Fruit fly (Drosophila melanogaster) whole organism, embryonic: ENCODE data around the gene SelG.
A peak's percentile ranks its signal among the peaks of the same experiment; 100 is the strongest.

Experiments
- ATbp ChIP-seq: fragments of 200-800 bp; sonication (Bioruptor generic); optimal IDR thresholded peaks from 2 replicates; lab custom pipeline; 2017; ENCODE audit warnings: missing biosample characterization, mild to moderate bottlenecking, missing genetic modification characterization, missing genetic modification reagents
- Abd-B ChIP-seq: fragments of 200-800 bp; sonication (Bioruptor generic); optimal IDR thresholded peaks from 2 replicates; lab custom pipeline; 2018; ENCODE audit warnings: missing biosample characterization, mild to moderate bottlenecking, missing genetic modification characterization, moderate library complexity
- Antp ChIP-seq: fragments of 200-800 bp; sonication (Bioruptor generic); optimal IDR thresholded peaks from 3 replicates; lab custom pipeline; 2016; ENCODE audit warnings: missing biosample characterization, missing genetic modification characterization
- CG1024 ChIP-seq: fragments of 200-800 bp; sonication (Bioruptor generic); IDR thresholded peaks from 2 replicates; pipeline ENCODE4 v1.3.6; 2022; ENCODE audit warnings: missing biosample characterization, missing genetic modification characterization
- CG11696 ChIP-seq: fragments of 200-800 bp; sonication (Bioruptor generic); IDR thresholded peaks from 2 replicates; pipeline ENCODE4 v1.3.6; 2022; ENCODE audit warnings: missing biosample characterization, missing genetic modification characterization
- CG12071 ChIP-seq: fragments of 200-800 bp; sonication (Bioruptor generic); optimal IDR thresholded peaks from 3 replicates; lab custom pipeline; 2018; ENCODE audit warnings: missing biosample characterization, mild to moderate bottlenecking, missing genetic modification characterization
- CG14014 ChIP-seq: fragments of 200-800 bp; sonication (Bioruptor generic); IDR thresholded peaks from 2 replicates; pipeline ENCODE4 v1.3.6; 2022; ENCODE audit warnings: missing biosample characterization, missing genetic modification characterization
- CG15514 ChIP-seq: fragments of 200-800 bp; sonication (Bioruptor generic); optimal IDR thresholded peaks from 3 replicates; lab custom pipeline; 2017; ENCODE audit warnings: missing biosample characterization, missing genetic modification characterization, mild to moderate bottlenecking, moderate library complexity, missing genetic modification reagents
- CG17328 ChIP-seq: fragments of 200-800 bp; sonication (Bioruptor generic); IDR thresholded peaks from 2 replicates; pipeline ENCODE4 v1.3.6; 2022; ENCODE audit warnings: missing biosample characterization, missing genetic modification characterization
- CG17802 ChIP-seq: fragments of 200-800 bp; sonication (Bioruptor generic); optimal IDR thresholded peaks from 2 replicates; lab custom pipeline; 2018; ENCODE audit warnings: missing biosample characterization, mild to moderate bottlenecking, missing genetic modification characterization, moderate library complexity
- CG1792 ChIP-seq: fragments of 200-800 bp; sonication (Bioruptor generic); optimal IDR thresholded peaks from 2 replicates; lab custom pipeline; 2016; ENCODE audit warnings: missing biosample characterization, missing genetic modification characterization
- CG18476 ChIP-seq: fragments of 200-800 bp; sonication (Bioruptor generic); optimal IDR thresholded peaks from 2 replicates; lab custom pipeline; 2016; ENCODE audit warnings: missing biosample characterization, mild to moderate bottlenecking, missing genetic modification characterization
- CG2889 ChIP-seq: fragments of 200-800 bp; sonication (Bioruptor generic); IDR thresholded peaks from 3 replicates; pipeline ENCODE4 v1.3.6; 2022; ENCODE audit warnings: missing biosample characterization, missing genetic modification characterization
- CG30020 ChIP-seq: fragments of 200-800 bp; optimal IDR thresholded peaks from 2 replicates; lab custom pipeline; 2019; ENCODE audit warnings: missing biosample characterization, mild to moderate bottlenecking, missing genetic modification characterization, moderate library complexity
- CG3065 ChIP-seq: fragments of 200-800 bp; sonication (Bioruptor generic); optimal IDR thresholded peaks from 2 replicates; lab custom pipeline; 2016; ENCODE audit warnings: missing biosample characterization, missing genetic modification characterization
- CG31388 ChIP-seq: fragments of 200-800 bp; sonication (Bioruptor generic); optimal IDR thresholded peaks from 2 replicates; lab custom pipeline; 2016; ENCODE audit warnings: missing biosample characterization, missing genetic modification characterization
- CG31441 ChIP-seq: fragments of 200-800 bp; sonication (Bioruptor generic); IDR thresholded peaks from 2 replicates; pipeline ENCODE4 v1.3.6; 2022; ENCODE audit warnings: missing biosample characterization, missing genetic modification characterization
- CG4282 ChIP-seq: fragments of 200-800 bp; sonication (Bioruptor generic); optimal IDR thresholded peaks from 2 replicates; lab custom pipeline; 2016; ENCODE audit warnings: missing biosample characterization, missing genetic modification characterization
- CG4360 ChIP-seq: fragments of 200-800 bp; sonication (Bioruptor generic); IDR thresholded peaks from 2 replicates; pipeline ENCODE4 v1.3.6; 2022; ENCODE audit warnings: missing biosample characterization, missing genetic modification characterization
- CG5180 ChIP-seq: fragments of 200-800 bp; sonication (Bioruptor generic); optimal IDR thresholded peaks from 3 replicates; lab custom pipeline; 2017; ENCODE audit warnings: missing biosample characterization, missing genetic modification characterization, mild to moderate bottlenecking, moderate library complexity, missing genetic modification reagents
- CG6175 ChIP-seq: fragments of 200-800 bp; sonication (Bioruptor generic); IDR thresholded peaks from 3 replicates; pipeline ENCODE4 v1.3.6; 2022; ENCODE audit warnings: missing biosample characterization, missing genetic modification characterization
- CG6791 ChIP-seq: fragments of 200-800 bp; sonication (Bioruptor generic); IDR thresholded peaks from 3 replicates; pipeline ENCODE4 v1.3.6; 2022; ENCODE audit warnings: missing biosample characterization, missing genetic modification characterization; ENCODE audit not compliant: partially characterized antibody
- CHES-1-like ChIP-seq: fragments of 200-800 bp; sonication (Bioruptor generic); optimal IDR thresholded peaks from 2 replicates; lab custom pipeline; 2016; ENCODE audit warnings: missing biosample characterization, missing genetic modification characterization
- H15 ChIP-seq: fragments of 200-800 bp; sonication (Bioruptor generic); IDR thresholded peaks from 3 replicates; pipeline ENCODE4 v1.3.6; 2022; ENCODE audit warnings: missing biosample characterization, missing genetic modification characterization
- HHEX ChIP-seq: fragments of 200-800 bp; sonication (Bioruptor generic); optimal IDR thresholded peaks from 3 replicates; lab custom pipeline; 2017; ENCODE audit warnings: missing biosample characterization, mild to moderate bottlenecking, missing genetic modification characterization, missing genetic modification reagents
- Hmr ChIP-seq: fragments of 200-800 bp; sonication (Bioruptor generic); optimal IDR thresholded peaks from 3 replicates; lab custom pipeline; 2017; ENCODE audit warnings: mild to moderate bottlenecking, missing biosample characterization, missing genetic modification reagents, missing genetic modification characterization
- Mrtf ChIP-seq: fragments of 200-800 bp; sonication (Bioruptor generic); IDR thresholded peaks from 3 replicates; pipeline ENCODE4 v1.3.6; 2022; ENCODE audit warnings: missing biosample characterization, missing genetic modification characterization
- Neu2 ChIP-seq: fragments of 200-800 bp; sonication (Bioruptor generic); optimal IDR thresholded peaks from 3 replicates; lab custom pipeline; 2016; ENCODE audit warnings: missing biosample characterization, missing genetic modification characterization, borderline replicate concordance
- Nf-YC ChIP-seq: fragments of 200-800 bp; optimal IDR thresholded peaks from 3 replicates; lab custom pipeline; 2019; ENCODE audit warnings: missing biosample characterization, mild to moderate bottlenecking, missing genetic modification characterization, moderate library complexity
- Ptx1 ChIP-seq: fragments of 200-800 bp; sonication (Bioruptor generic); IDR thresholded peaks from 2 replicates; pipeline ENCODE4 v1.3.6; 2022; ENCODE audit warnings: missing biosample characterization, missing genetic modification characterization
- Six4 ChIP-seq: fragments of 200-800 bp; sonication (Bioruptor generic); optimal IDR thresholded peaks from 2 replicates; lab custom pipeline; 2016; ENCODE audit warnings: missing biosample characterization, missing genetic modification characterization
- Usf ChIP-seq: fragments of 200-800 bp; sonication (Bioruptor generic); optimal IDR thresholded peaks from 2 replicates; lab custom pipeline; 2017; ENCODE audit warnings: missing genotype, missing biosample characterization, missing genetic modification characterization
- bowl ChIP-seq: fragments of 200-800 bp; sonication (Bioruptor generic); IDR thresholded peaks from 2 replicates; pipeline ENCODE4 v1.3.6; 2022; ENCODE audit warnings: missing biosample characterization, missing genetic modification characterization
- chif ChIP-seq, 2 experiments: fragments of 200-800 bp; sonication (Bioruptor generic); optimal IDR thresholded peaks; 3 replicates each; lab custom pipeline; 2016; ENCODE audit warnings: missing biosample characterization in 2 of 2, missing genetic modification characterization in 2 of 2
- grn ChIP-seq: fragments of 200-800 bp; sonication (Bioruptor generic); optimal IDR thresholded peaks from 3 replicates; lab custom pipeline; 2017; ENCODE audit warnings: missing biosample characterization, missing genetic modification characterization
- gsb ChIP-seq: fragments of 200-800 bp; sonication (Bioruptor generic); IDR thresholded peaks from 2 replicates; pipeline ENCODE4 v1.3.6; 2022; ENCODE audit warnings: missing biosample characterization, missing genetic modification characterization
- her ChIP-seq: fragments of 200-800 bp; sonication (Bioruptor generic); optimal IDR thresholded peaks from 2 replicates; lab custom pipeline; 2016; ENCODE audit warnings: missing biosample characterization, missing genetic modification characterization
- lilli ChIP-seq: fragments of 200-800 bp; sonication (Bioruptor generic); optimal IDR thresholded peaks from 3 replicates; lab custom pipeline; 2016; ENCODE audit warnings: missing biosample characterization, missing genetic modification characterization
- lov ChIP-seq, 2 experiments: fragments of 200-800 bp in 1 of 2; fragments of >200 bp in 1 of 2; sonication (Bioruptor generic) in 1 of 2; IDR thresholded peaks in 1 of 2; optimal IDR thresholded peaks in 1 of 2; 2 replicates in 1 of 2; 3 replicates in 1 of 2; pipeline versions ENCODE4 v1.3.6 to Lab custom; 2017 to 2022; ENCODE audit warnings: missing biosample characterization in 1 of 2, missing genetic modification characterization in 1 of 2
- mam ChIP-seq: fragments of 200-800 bp; sonication (Bioruptor generic); optimal IDR thresholded peaks from 3 replicates; lab custom pipeline; 2016; ENCODE audit warnings: missing biosample characterization, missing genetic modification characterization
- nerfin-1 ChIP-seq: fragments of 200-800 bp; sonication (Bioruptor generic); optimal IDR thresholded peaks from 3 replicates; lab custom pipeline; 2019; ENCODE audit warnings: missing biosample characterization, mild to moderate bottlenecking, missing genetic modification characterization, moderate library complexity
- pan ChIP-seq, 4 experiments: fragments of >200 bp in 3 of 4; fragments of 200-800 bp in 1 of 4; sonication (Bioruptor generic) in 1 of 4; optimal IDR thresholded peaks in 3 of 4; IDR thresholded peaks in 1 of 4; 2 replicates each; pipeline versions ENCODE4 v1.3.6 to Lab custom; 2017 to 2022; ENCODE audit warnings: missing biosample characterization in 2 of 4, missing genetic modification characterization in 2 of 4, mixed read lengths in 1 of 4
- rib ChIP-seq: fragments of 200-800 bp; sonication (Bioruptor generic); IDR thresholded peaks from 2 replicates; pipeline ENCODE4 v1.3.6; 2022; ENCODE audit warnings: missing biosample characterization, missing genetic modification characterization
- salm ChIP-seq: fragments of 200-800 bp; sonication (Bioruptor generic); optimal IDR thresholded peaks from 2 replicates; lab custom pipeline; 2018; ENCODE audit warnings: missing biosample characterization, mild to moderate bottlenecking, missing genetic modification characterization
- seq ChIP-seq: fragments of 200-800 bp; sonication (Bioruptor generic); IDR thresholded peaks from 2 replicates; pipeline ENCODE4 v1.3.6; 2022; ENCODE audit warnings: missing biosample characterization, missing genetic modification characterization
- sqz ChIP-seq: fragments of 200-800 bp; sonication (Bioruptor generic); optimal IDR thresholded peaks from 3 replicates; lab custom pipeline; 2018; ENCODE audit warnings: missing biosample characterization, mild to moderate bottlenecking, missing genetic modification characterization
- tio ChIP-seq: fragments of 200-800 bp; sonication (Bioruptor generic); optimal IDR thresholded peaks from 2 replicates; lab custom pipeline; 2017; ENCODE audit warnings: missing biosample characterization, missing genetic modification characterization, inconsistent platforms
- toy ChIP-seq: fragments of 200-800 bp; sonication (Bioruptor generic); IDR thresholded peaks from 2 replicates; pipeline ENCODE4 v1.3.6; 2022; ENCODE audit warnings: missing biosample characterization, missing genetic modification characterization
- unpg ChIP-seq: fragments of 200-800 bp; sonication (Bioruptor generic); optimal IDR thresholded peaks from 3 replicates; lab custom pipeline; 2018; ENCODE audit warnings: missing biosample characterization, mild to moderate bottlenecking, missing genetic modification characterization, moderate library complexity
- wdn ChIP-seq: fragments of 200-800 bp; sonication (Bioruptor generic); IDR thresholded peaks from 2 replicates; pipeline ENCODE4 v1.3.6; 2022; ENCODE audit warnings: missing biosample characterization, missing genetic modification characterization
- zen ChIP-seq: fragments of 200-800 bp; sonication (Bioruptor generic); optimal IDR thresholded peaks from 3 replicates; lab custom pipeline; 2018; ENCODE audit warnings: missing biosample characterization, mild to moderate bottlenecking, missing genetic modification characterization, moderate library complexity

The SelG gene

dm6 chrX:11886976-11887375 lies at the start of gene SelG, which contains the start of gene CG10353:
SelG (plus strand) TSS chrX:11887284.
CG10353 (minus strand) TSS chrX:11887162.
- TF ChIP-seq toy (GFP tag; lab: Robert Waterston, UW) = no peak
- TF ChIP-seq Nf-YC (tag; lab: Kevin White, UChicago) = peak; percentile 22
- no peak for TF ChIP-seq H15 (GFP tag; lab: Robert Waterston, UW)
- TF ChIP-seq wdn (GFP tag; lab: Robert Waterston, UW) = 0 out of 2 replicates have a peak, but pooled peaks have one; percentile 29
- no peak for TF ChIP-seq CG5180 (GFP tag; lab: Kevin White, UChicago)
- no peak for TF ChIP-seq grn (GFP tag; lab: Kevin White, UChicago)
- peak; percentile 24 for TF ChIP-seq CG1792 (GFP tag; lab: Kevin White, UChicago)
- peak; percentile 14 for TF ChIP-seq unpg (GFP tag; lab: Kevin White, UChicago)
- TF ChIP-seq CG1024 (GFP tag; lab: Robert Waterston, UW) = no peak
- no peak for TF ChIP-seq Six4 (GFP tag; lab: Kevin White, UChicago)
- TF ChIP-seq HHEX (GFP tag; lab: Kevin White, UChicago) = peak; percentile 2
- no peak for TF ChIP-seq CG3065
- no peak for TF ChIP-seq tio (GFP tag; lab: Kevin White, UChicago)
- TF ChIP-seq Abd-B (GFP tag; lab: Kevin White, UChicago) = no peak
- TF ChIP-seq lov (optimal IDR thresholded peaks at IDR 0.05; lab: Kevin White, UChicago) = no peak
- TF ChIP-seq lov (GFP tag; IDR thresholded peaks at IDR 0.05; lab: Robert Waterston, UW) = no peak
- no peak for TF ChIP-seq CG6175 (GFP tag; lab: Robert Waterston, UW)
- TF ChIP-seq CG12071 = no peak
- TF ChIP-seq CG17328 (GFP tag; lab: Robert Waterston, UW) = no peak
- TF ChIP-seq pan (optimal IDR thresholded peaks at IDR 0.05; lab: Kevin White, UChicago) = no peak
- TF ChIP-seq pan (GFP tag; optimal IDR thresholded peaks at IDR 0.05 in 1 of 2, IDR thresholded peaks at IDR 0.05 in 1 of 2) = peak in 1 of 2 experiments; percentile 21
- peak; percentile 18 to 26 for TF ChIP-seq chif (GFP tag; optimal IDR thresholded peaks at IDR 0.05; lab: Kevin White, UChicago)
- TF ChIP-seq Usf (GFP tag; lab: Kevin White, UChicago) = no peak
- TF ChIP-seq CG11696 (GFP tag; lab: Robert Waterston, UW) = no peak
- no peak for TF ChIP-seq ATbp (GFP tag; lab: Kevin White, UChicago)
- TF ChIP-seq CG4360 = no peak
- peak; percentile 32 for TF ChIP-seq Hmr (GFP tag; lab: Kevin White, UChicago)
- TF ChIP-seq CG30020 (tag; lab: Kevin White, UChicago) = peak; percentile 28
- peak; percentile 77 for TF ChIP-seq CG15514 (GFP tag; lab: Kevin White, UChicago)
- peak; percentile 57 for TF ChIP-seq her (GFP tag; lab: Kevin White, UChicago)
- no peak for TF ChIP-seq CG17802
- peak; percentile 70 for TF ChIP-seq CHES-1-like (GFP tag; lab: Kevin White, UChicago)
- TF ChIP-seq CG6791 (GFP tag; lab: Robert Waterston, UW) = peak; percentile 87
- TF ChIP-seq Mrtf = no peak
- TF ChIP-seq bowl (GFP tag; lab: Robert Waterston, UW) = no peak
- no peak for TF ChIP-seq CG4282
- no peak for TF ChIP-seq CG31441 (GFP tag; lab: Robert Waterston, UW)
- TF ChIP-seq nerfin-1 (tag; lab: Kevin White, UChicago) = peak; percentile 48
- no peak for TF ChIP-seq CG18476 (GFP tag; lab: Kevin White, UChicago)
- no peak for TF ChIP-seq salm
- no peak for TF ChIP-seq Ptx1 (GFP tag; lab: Robert Waterston, UW)
- TF ChIP-seq mam = peak; percentile 72
- no peak for TF ChIP-seq seq (GFP tag; lab: Robert Waterston, UW)
- no peak for TF ChIP-seq CG31388 (GFP tag; lab: Kevin White, UChicago)
- no peak for TF ChIP-seq Neu2 (GFP tag; lab: Kevin White, UChicago)
- peak; percentile 21 for TF ChIP-seq sqz
- peak; percentile 66 for TF ChIP-seq Antp (GFP tag; lab: Kevin White, UChicago)
- peak; percentile 67 for TF ChIP-seq lilli (GFP tag; lab: Kevin White, UChicago)
- TF ChIP-seq zen (tag; lab: Kevin White, UChicago) = peak; percentile 25
- no peak for TF ChIP-seq gsb (GFP tag; lab: Robert Waterston, UW)
- TF ChIP-seq CG14014 (GFP tag; lab: Robert Waterston, UW) = no peak
- TF ChIP-seq rib = no peak
- TF ChIP-seq CG2889 (GFP tag; lab: Robert Waterston, UW) = no peak
